Worm (Caenorhabditis elegans) whole organism, midembryonic: Measurements from ENCODE around the gene srx-121.

Experiments
- T22C8.4 ChIP-seq: fragments of 200-800 bp; sonication (Bioruptor generic); IDR thresholded peaks from 2 replicates; pipeline ENCODE4 v1.3.6; 2022; ENCODE audit warnings: missing genetic modification characterization, missing compliant biosample characterization
- cog-1 ChIP-seq: sonication (generic microtip); optimal IDR thresholded peaks from 2 replicates; lab custom pipeline; 2016; ENCODE audit warnings: missing genetic modification characterization, missing compliant biosample characterization
- flt-1 ChIP-seq: fragments of 200-800 bp; sonication (Bioruptor generic); IDR thresholded peaks from 2 replicates; pipeline ENCODE4 v1.3.6; 2022; ENCODE audit warnings: missing genetic modification characterization, missing compliant biosample characterization
- klf-2 ChIP-seq: fragments of 200-800 bp; sonication (Bioruptor generic); conservative IDR thresholded peaks from 2 replicates; pipeline ENCODE4 v1.3.6; 2022; ENCODE audit warnings: missing genetic modification reagents, missing genetic modification characterization, missing compliant biosample characterization
- med-1 ChIP-seq: sonication (generic microtip); optimal IDR thresholded peaks from 2 replicates; lab custom pipeline; 2017; ENCODE audit warnings: missing genetic modification characterization, mild to moderate bottlenecking, missing compliant biosample characterization, antibody characterized with exemption, missing genetic modification reagents; ENCODE audit not compliant: insufficient read depth
- ref-1 ChIP-seq: fragments of 200-800 bp; sonication (Bioruptor generic); conservative IDR thresholded peaks from 2 replicates; pipeline ENCODE4 v1.3.6; 2022; ENCODE audit warnings: missing genetic modification reagents, missing genetic modification characterization, missing compliant biosample characterization
- tab-1 ChIP-seq: fragments of 200-800 bp; sonication (Bioruptor generic); IDR thresholded peaks from 2 replicates; pipeline ENCODE4 v1.3.6; 2022; ENCODE audit warnings: missing genetic modification characterization, missing compliant biosample characterization
- ztf-23 ChIP-seq: fragments of 200-800 bp; sonication (Bioruptor generic); IDR thresholded peaks from 2 replicates; pipeline ENCODE4 v1.3.6; 2022; ENCODE audit warnings: missing genetic modification reagents, missing genetic modification characterization, missing compliant biosample characterization
- ztf-29 ChIP-seq: fragments of 200-800 bp; sonication (Bioruptor generic); IDR thresholded peaks from 2 replicates; pipeline ENCODE4 v1.3.6; 2022; ENCODE audit warnings: missing genetic modification reagents, missing genetic modification characterization, missing compliant biosample characterization

DNA sequence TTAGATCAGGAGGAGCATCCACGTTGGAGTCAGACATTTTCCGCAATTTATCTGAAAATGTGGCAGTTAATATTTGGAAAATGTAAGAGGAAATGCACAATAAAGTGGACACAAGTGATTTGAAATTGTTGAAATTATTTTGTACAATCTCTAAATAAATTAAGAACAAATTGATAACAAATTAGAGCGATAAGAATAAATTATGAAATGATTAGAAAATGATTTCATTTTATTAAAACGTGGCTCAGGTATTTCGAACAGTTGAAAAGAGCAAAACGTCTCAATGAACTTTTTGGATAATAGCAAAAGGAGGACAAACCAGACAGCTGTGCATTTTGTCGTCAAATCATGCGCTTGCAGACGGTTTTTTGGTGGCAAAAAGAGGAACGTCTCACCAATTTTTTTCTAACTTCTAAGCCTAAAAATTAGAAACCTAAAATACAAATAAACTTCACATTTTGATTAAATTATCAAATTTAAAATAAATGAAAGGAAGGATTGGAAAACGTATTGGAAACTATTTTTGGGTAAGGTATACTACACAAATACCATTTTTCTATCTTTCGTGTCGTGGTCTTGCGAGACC is 26.0 kb downstream of the srx-121 start, which contains the start of gene fbxa-65:
- no peak for TF ChIP-seq flt-1
- TF ChIP-seq ztf-29 (GFP tag; lab: Robert Waterston, UW) = no peak
- no peak for TF ChIP-seq klf-2
- TF ChIP-seq ref-1 = no peak
- TF ChIP-seq tab-1 (GFP tag; lab: Robert Waterston, UW) = no peak
- no peak for TF ChIP-seq med-1 (GFP tag; lab: Kevin White, UChicago)
- TF ChIP-seq T22C8.4 (GFP tag; lab: Robert Waterston, UW) = no peak
- no peak for TF ChIP-seq ztf-23 (GFP tag; lab: Robert Waterston, UW)
- no peak for TF ChIP-seq cog-1 (tag; lab: Kevin White, UChicago)
